Fruit fly (Drosophila melanogaster) whole organism, embryonic: ENCODE measurements around the gene CG7120.

Experiments
- B-H1 ChIP-seq: fragments of 200-800 bp; sonication (Bioruptor generic); IDR thresholded peaks from 3 replicates; pipeline ENCODE4 v1.3.6; 2022; ENCODE audit warnings: missing biosample characterization, missing genetic modification characterization
- B-H2 ChIP-seq: fragments of 200-800 bp; sonication (Bioruptor generic); optimal IDR thresholded peaks from 2 replicates; lab custom pipeline; 2018; ENCODE audit warnings: missing biosample characterization, mild to moderate bottlenecking, missing genetic modification characterization
- Bdp1 ChIP-seq: fragments of 200-800 bp; sonication (Bioruptor generic); optimal IDR thresholded peaks from 3 replicates; lab custom pipeline; 2016; ENCODE audit warnings: missing biosample characterization, missing genetic modification characterization
- CG10462 ChIP-seq: fragments of 200-800 bp; sonication (Bioruptor generic); optimal IDR thresholded peaks from 2 replicates; lab custom pipeline; 2016; ENCODE audit warnings: missing biosample characterization, missing genetic modification characterization
- CG10979 ChIP-seq: fragments of 200-800 bp; sonication (Bioruptor generic); optimal IDR thresholded peaks from 2 replicates; lab custom pipeline; 2018; ENCODE audit warnings: missing biosample characterization, mild to moderate bottlenecking, missing genetic modification characterization, moderate library complexity
- CG11456 ChIP-seq: fragments of 200-800 bp; sonication (Bioruptor generic); IDR thresholded peaks from 3 replicates; pipeline ENCODE4 v1.3.6; 2022; ENCODE audit warnings: missing biosample characterization, missing genetic modification characterization
- CG11504 ChIP-seq: fragments of 200-800 bp; sonication (Bioruptor generic); optimal IDR thresholded peaks from 3 replicates; lab custom pipeline; 2019; ENCODE audit warnings: missing biosample characterization, mild to moderate bottlenecking, missing genetic modification characterization, moderate library complexity
- CG14667 ChIP-seq: fragments of 200-800 bp; sonication (Bioruptor generic); IDR thresholded peaks from 2 replicates; pipeline ENCODE4 v1.3.6; 2022; ENCODE audit warnings: missing biosample characterization, missing genetic modification characterization
- CG17385 ChIP-seq: fragments of 200-800 bp; sonication (Bioruptor generic); optimal IDR thresholded peaks from 3 replicates; lab custom pipeline; 2018; ENCODE audit warnings: missing biosample characterization, mild to moderate bottlenecking, missing genetic modification characterization
- CG18476 ChIP-seq: fragments of 200-800 bp; sonication (Bioruptor generic); optimal IDR thresholded peaks from 2 replicates; lab custom pipeline; 2016; ENCODE audit warnings: missing biosample characterization, mild to moderate bottlenecking, missing genetic modification characterization
- CG6683 ChIP-seq: fragments of 200-800 bp; sonication (Bioruptor generic); optimal IDR thresholded peaks from 2 replicates; lab custom pipeline; 2017; ENCODE audit warnings: missing biosample characterization, mild to moderate bottlenecking, missing genetic modification characterization, missing genetic modification reagents
- CG6854 ChIP-seq: fragments of 200-800 bp; sonication (Bioruptor generic); optimal IDR thresholded peaks from 3 replicates; lab custom pipeline; 2017; ENCODE audit warnings: missing biosample characterization, mild to moderate bottlenecking, missing genetic modification characterization
- CG7271 ChIP-seq: fragments of 200-800 bp; sonication (Bioruptor generic); optimal IDR thresholded peaks from 2 replicates; lab custom pipeline; 2018; ENCODE audit warnings: missing biosample characterization, mild to moderate bottlenecking, missing genetic modification characterization, moderate library complexity
- CG7372 ChIP-seq: fragments of 200-800 bp; sonication (Bioruptor generic); IDR thresholded peaks from 2 replicates; pipeline ENCODE4 v1.3.6; 2022; ENCODE audit warnings: missing biosample characterization, missing genetic modification characterization
- CG8089 ChIP-seq: fragments of 200-800 bp; sonication (Bioruptor generic); optimal IDR thresholded peaks from 3 replicates; lab custom pipeline; 2016; ENCODE audit warnings: missing biosample characterization, missing genetic modification characterization
- CG8765 ChIP-seq: fragments of 200-800 bp; sonication (Bioruptor generic); IDR thresholded peaks from 2 replicates; pipeline ENCODE4 v1.3.6; 2022; ENCODE audit warnings: missing biosample characterization, missing genetic modification characterization
- CG9727 ChIP-seq: fragments of 200-800 bp; sonication (Bioruptor generic); optimal IDR thresholded peaks from 3 replicates; lab custom pipeline; 2017; ENCODE audit warnings: missing biosample characterization, mild to moderate bottlenecking, missing genetic modification characterization
- E2f1 ChIP-seq: fragments of 200-800 bp; sonication (Bioruptor generic); IDR thresholded peaks from 2 replicates; pipeline ENCODE4 v1.3.6; 2022; ENCODE audit warnings: missing biosample characterization, missing genetic modification characterization
- Eip74EF ChIP-seq, 2 experiments: fragments of 200-800 bp in 1 of 2; fragments of >200 bp in 1 of 2; sonication (Bioruptor generic) in 1 of 2; optimal IDR thresholded peaks; 2 replicates each; lab custom pipeline; 2017 to 2019; ENCODE audit warnings: missing biosample characterization in 2 of 2, missing genetic modification characterization in 2 of 2, mild to moderate bottlenecking in 1 of 2, moderate library complexity in 1 of 2
- Fer2 ChIP-seq: fragments of 200-800 bp; sonication (Bioruptor generic); optimal IDR thresholded peaks from 2 replicates; lab custom pipeline; 2018; ENCODE audit warnings: missing biosample characterization, mild to moderate bottlenecking, missing genetic modification characterization, moderate library complexity
- HLH4C ChIP-seq: fragments of 200-800 bp; sonication (Bioruptor generic); IDR thresholded peaks from 3 replicates; pipeline ENCODE4 v1.3.6; 2022; ENCODE audit warnings: missing biosample characterization, missing genetic modification characterization; ENCODE audit not compliant: partially characterized antibody
- HmgZ ChIP-seq: fragments of 200-800 bp; sonication (Bioruptor generic); optimal IDR thresholded peaks from 2 replicates; lab custom pipeline; 2018; ENCODE audit warnings: missing biosample characterization, mild to moderate bottlenecking, missing genetic modification characterization
- Max ChIP-seq: fragments of 200-800 bp; sonication (Bioruptor generic); optimal IDR thresholded peaks from 2 replicates; lab custom pipeline; 2016; ENCODE audit warnings: missing biosample characterization, mild to moderate bottlenecking, missing genetic modification characterization
- Neu2 ChIP-seq: fragments of 200-800 bp; sonication (Bioruptor generic); optimal IDR thresholded peaks from 3 replicates; lab custom pipeline; 2016; ENCODE audit warnings: missing biosample characterization, missing genetic modification characterization, borderline replicate concordance
- NfI ChIP-seq: fragments of 200-800 bp; sonication (Bioruptor generic); optimal IDR thresholded peaks from 3 replicates; lab custom pipeline; 2018; ENCODE audit warnings: missing biosample characterization, mild to moderate bottlenecking, missing genetic modification characterization, moderate library complexity
- Ravus ChIP-seq: fragments of 200-800 bp; sonication (Bioruptor generic); IDR thresholded peaks from 2 replicates; pipeline ENCODE4 v1.3.6; 2022; ENCODE audit warnings: missing biosample characterization, missing genetic modification characterization
- Xrp1 ChIP-seq: fragments of 200-800 bp; sonication (Bioruptor generic); IDR thresholded peaks from 2 replicates; pipeline ENCODE4 v1.3.6; 2022; ENCODE audit warnings: missing biosample characterization, missing genetic modification characterization
- abd-A ChIP-seq: fragments of 200-800 bp; sonication (Bioruptor generic); optimal IDR thresholded peaks from 3 replicates; lab custom pipeline; 2019; ENCODE audit warnings: missing biosample characterization, mild to moderate bottlenecking, missing genetic modification characterization, moderate library complexity
- aop ChIP-seq: fragments of 200-800 bp; sonication (Bioruptor generic); IDR thresholded peaks from 2 replicates; pipeline ENCODE4 v1.3.6; 2022; ENCODE audit warnings: missing biosample characterization, missing genetic modification characterization
- ap ChIP-seq: fragments of 200-800 bp; sonication (Bioruptor generic); IDR thresholded peaks from 2 replicates; pipeline ENCODE4 v1.3.6; 2022; ENCODE audit warnings: missing biosample characterization, missing genetic modification characterization
- crc ChIP-seq: fragments of 200-800 bp; sonication (Bioruptor generic); optimal IDR thresholded peaks from 2 replicates; lab custom pipeline; 2016; ENCODE audit warnings: missing biosample characterization, missing genetic modification characterization
- dysf ChIP-seq: fragments of 200-800 bp; sonication (Bioruptor generic); IDR thresholded peaks from 3 replicates; pipeline ENCODE4 v1.3.6; 2022; ENCODE audit warnings: missing biosample characterization, missing genetic modification characterization
- esg ChIP-seq: fragments of 200-800 bp; sonication (Bioruptor generic); conservative IDR thresholded peaks from 2 replicates; pipeline ENCODE4 v1.3.6; 2022; ENCODE audit warnings: missing biosample characterization, missing genetic modification characterization
- exex ChIP-seq: fragments of 200-800 bp; sonication (Bioruptor generic); optimal IDR thresholded peaks from 4 replicates; lab custom pipeline; 2018; ENCODE audit warnings: missing biosample characterization, mild to moderate bottlenecking, missing genetic modification characterization, moderate library complexity
- ftz-f1 ChIP-seq: fragments of 200-800 bp; sonication (Bioruptor generic); optimal IDR thresholded peaks from 2 replicates; lab custom pipeline; 2016; ENCODE audit warnings: missing biosample characterization, missing genetic modification characterization
- gce ChIP-seq: fragments of 200-800 bp; sonication (Bioruptor generic); IDR thresholded peaks from 3 replicates; pipeline ENCODE4 v1.3.6; 2022; ENCODE audit warnings: missing biosample characterization, missing genetic modification characterization
- grn ChIP-seq: fragments of 200-800 bp; sonication (Bioruptor generic); optimal IDR thresholded peaks from 3 replicates; lab custom pipeline; 2017; ENCODE audit warnings: missing biosample characterization, missing genetic modification characterization
- gsb ChIP-seq: fragments of 200-800 bp; sonication (Bioruptor generic); IDR thresholded peaks from 2 replicates; pipeline ENCODE4 v1.3.6; 2022; ENCODE audit warnings: missing biosample characterization, missing genetic modification characterization
- ind ChIP-seq: fragments of 200-800 bp; sonication (Bioruptor generic); optimal IDR thresholded peaks from 3 replicates; lab custom pipeline; 2016; ENCODE audit warnings: missing biosample characterization, missing genetic modification characterization
- jing ChIP-seq: fragments of 200-800 bp; sonication (Bioruptor generic); optimal IDR thresholded peaks from 2 replicates; lab custom pipeline; 2018; ENCODE audit warnings: missing biosample characterization, mild to moderate bottlenecking, missing genetic modification characterization
- luna ChIP-seq: fragments of 200-800 bp; sonication (Bioruptor generic); optimal IDR thresholded peaks from 2 replicates; lab custom pipeline; 2016; ENCODE audit warnings: missing biosample characterization, missing genetic modification characterization
- nerfin-1 ChIP-seq: fragments of 200-800 bp; sonication (Bioruptor generic); optimal IDR thresholded peaks from 3 replicates; lab custom pipeline; 2019; ENCODE audit warnings: missing biosample characterization, mild to moderate bottlenecking, missing genetic modification characterization, moderate library complexity
- pzg ChIP-seq: fragments of 200-800 bp; sonication (Bioruptor generic); optimal IDR thresholded peaks from 3 replicates; lab custom pipeline; 2018; ENCODE audit warnings: missing biosample characterization, mild to moderate bottlenecking, missing genetic modification characterization, moderate library complexity
- ro ChIP-seq: fragments of 200-800 bp; sonication (Bioruptor generic); IDR thresholded peaks from 2 replicates; pipeline ENCODE4 v1.3.6; 2022; ENCODE audit warnings: missing biosample characterization, missing genetic modification characterization
- sd ChIP-seq: fragments of 200-800 bp; sonication (Bioruptor generic); optimal IDR thresholded peaks from 3 replicates; lab custom pipeline; 2018; ENCODE audit warnings: missing biosample characterization, mild to moderate bottlenecking, missing genetic modification characterization, moderate library complexity
- sens-2 ChIP-seq: fragments of 200-800 bp; sonication (Bioruptor generic); IDR thresholded peaks from 2 replicates; pipeline ENCODE4 v1.3.6; 2022; ENCODE audit warnings: missing biosample characterization, missing genetic modification characterization
- sim ChIP-seq: fragments of 200-800 bp; sonication (Bioruptor generic); IDR thresholded peaks from 2 replicates; pipeline ENCODE4 v1.3.6; 2022; ENCODE audit warnings: missing biosample characterization, missing genetic modification characterization
- sisA ChIP-seq: fragments of 200-800 bp; sonication (Bioruptor generic); IDR thresholded peaks from 2 replicates; pipeline ENCODE4 v1.3.6; 2022; ENCODE audit warnings: missing biosample characterization, missing genetic modification characterization
- sqz ChIP-seq: fragments of 200-800 bp; sonication (Bioruptor generic); optimal IDR thresholded peaks from 3 replicates; lab custom pipeline; 2018; ENCODE audit warnings: missing biosample characterization, mild to moderate bottlenecking, missing genetic modification characterization
- stc ChIP-seq: fragments of 200-800 bp; sonication (Bioruptor generic); IDR thresholded peaks from 2 replicates; pipeline ENCODE4 v1.3.6; 2022; ENCODE audit warnings: missing biosample characterization, missing genetic modification characterization
- vvl ChIP-seq: fragments of 200-800 bp; sonication (Bioruptor generic); IDR thresholded peaks from 2 replicates; pipeline ENCODE4 v1.3.6; 2022; ENCODE audit warnings: missing biosample characterization, missing genetic modification characterization

The CG7120 gene

DNA sequence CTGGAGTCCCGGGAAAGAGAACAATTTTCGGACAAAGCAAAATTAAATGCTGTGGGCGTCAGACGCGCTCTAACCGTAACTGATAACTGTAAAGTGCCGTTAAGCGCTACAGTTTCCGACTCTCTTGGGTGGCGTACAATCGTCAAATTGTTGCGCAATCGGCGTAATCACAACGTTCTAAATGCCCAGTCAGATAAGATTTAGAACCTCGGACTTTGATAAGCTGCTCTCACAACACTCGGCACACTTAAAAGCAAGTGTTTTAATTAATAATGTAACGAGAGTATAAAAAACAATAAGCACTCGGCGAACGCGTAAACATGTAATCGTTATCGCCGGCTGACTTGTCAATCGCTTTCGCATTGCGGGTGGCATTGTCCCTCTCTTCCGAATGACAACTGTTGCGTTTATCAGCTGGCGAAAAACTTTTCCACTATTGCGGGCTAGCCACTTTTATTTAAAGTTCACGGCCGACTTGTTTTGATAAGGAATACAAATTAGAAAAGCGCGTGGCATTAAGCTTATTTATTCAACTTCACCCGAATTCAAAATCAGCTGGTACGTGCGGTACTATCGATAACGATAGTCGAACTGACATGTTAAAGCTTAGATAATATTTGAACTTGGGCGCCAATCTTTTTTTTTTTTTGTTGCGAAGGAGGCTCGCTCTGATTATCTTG is 36.9 kb upstream of the CG7120 start (continued):
- no peak for TF ChIP-seq CG11504 (tag; lab: Kevin White, UChicago)
- no peak for TF ChIP-seq Bdp1 (GFP tag; lab: Kevin White, UChicago)
- TF ChIP-seq ind (GFP tag; lab: Kevin White, UChicago) = no peak
- TF ChIP-seq CG7372 = no peak
- TF ChIP-seq CG7271 (tag; lab: Kevin White, UChicago) = no peak
- 0 out of 2 replicates have a peak, but pooled peaks have one; percentile 7 for TF ChIP-seq Xrp1 (GFP tag; lab: Robert Waterston, UW)
- no peak for TF ChIP-seq Ravus
- TF ChIP-seq pzg (GFP tag; lab: Kevin White, UChicago) = peak; percentile 32
- no peak for TF ChIP-seq gsb
- TF ChIP-seq esg = no peak
- TF ChIP-seq gce = no peak
- TF ChIP-seq CG6683 (GFP tag; lab: Kevin White, UChicago) = no peak
- no peak for TF ChIP-seq ro
- TF ChIP-seq CG8089 (GFP tag; lab: Kevin White, UChicago) = no peak
- TF ChIP-seq aop (GFP tag; lab: Robert Waterston, UW) = no peak
- TF ChIP-seq sqz (GFP tag; lab: Kevin White, UChicago) = peak; percentile 51
- no peak for TF ChIP-seq Eip74EF (GFP tag; optimal IDR thresholded peaks at IDR 0.05; lab: Kevin White, UChicago)
- peak; percentile 6 for TF ChIP-seq CG9727 (GFP tag; lab: Kevin White, UChicago)
- TF ChIP-seq ftz-f1 (GFP tag; lab: Kevin White, UChicago) = peak; percentile 61
- no peak for TF ChIP-seq HmgZ (tag; lab: Kevin White, UChicago)
- TF ChIP-seq E2f1 (GFP tag; lab: Robert Waterston, UW) = no peak
- no peak for TF ChIP-seq crc (GFP tag; lab: Kevin White, UChicago)
- TF ChIP-seq CG10979 (tag; lab: Kevin White, UChicago) = no peak
- no peak for TF ChIP-seq dysf (GFP tag; lab: Robert Waterston, UW)
- no peak for TF ChIP-seq NfI
- TF ChIP-seq Max (GFP tag; lab: Kevin White, UChicago) = no peak
- TF ChIP-seq grn = peak; percentile 87
- no peak for TF ChIP-seq CG14667 (GFP tag; lab: Robert Waterston, UW)
- peak; percentile 49; the same call in 1 of the 2 replicates for TF ChIP-seq sens-2 (GFP tag; lab: Robert Waterston, UW)
- no peak for TF ChIP-seq CG11456 (GFP tag; lab: Robert Waterston, UW)
- TF ChIP-seq CG18476 (GFP tag; lab: Kevin White, UChicago) = no peak
- no peak for TF ChIP-seq sim (GFP tag; lab: Robert Waterston, UW)
- TF ChIP-seq jing (GFP tag; lab: Kevin White, UChicago) = no peak
- TF ChIP-seq CG10462 = no peak
- no peak for TF ChIP-seq B-H1 (GFP tag; lab: Robert Waterston, UW)
- TF ChIP-seq CG8765 (GFP tag; lab: Robert Waterston, UW) = no peak
- TF ChIP-seq HLH4C (GFP tag; lab: Robert Waterston, UW) = peak; percentile 75
- no peak for TF ChIP-seq sisA (GFP tag; lab: Robert Waterston, UW)
- no peak for TF ChIP-seq Neu2 (GFP tag; lab: Kevin White, UChicago)
- TF ChIP-seq ap = no peak
- TF ChIP-seq nerfin-1 (tag; lab: Kevin White, UChicago) = no peak
- no peak for TF ChIP-seq Fer2
- no peak for TF ChIP-seq CG17385 (GFP tag; lab: Kevin White, UChicago)
- no peak for TF ChIP-seq B-H2 (GFP tag; lab: Kevin White, UChicago)
- TF ChIP-seq abd-A (tag; lab: Kevin White, UChicago) = no peak
- TF ChIP-seq exex (tag; lab: Kevin White, UChicago) = peak; percentile 97
- peak; percentile 19 for TF ChIP-seq sd (tag; lab: Kevin White, UChicago)
- peak; percentile 29; the same call in 1 of the 2 replicates for TF ChIP-seq vvl (GFP tag; lab: Robert Waterston, UW)
- TF ChIP-seq CG6854 (GFP tag; lab: Kevin White, UChicago) = peak; percentile 12
- TF ChIP-seq luna (GFP tag; lab: Kevin White, UChicago) = no peak
- TF ChIP-seq stc (GFP tag; lab: Robert Waterston, UW) = no peak
